Worm (Caenorhabditis elegans) whole organism, young adult: ENCODE data around the gene ifet-1.

Experiments
- K12H6.12 ChIP-seq: fragments of 200-800 bp; sonication (Bioruptor generic); optimal IDR thresholded peaks from 2 replicates; lab custom pipeline; 2018; ENCODE audit warnings: mild to moderate bottlenecking, missing genetic modification characterization, missing compliant biosample characterization
- dpl-1 ChIP-seq: fragments of 150-350 bp; optimal IDR thresholded peaks from 2 replicates; lab custom pipeline; 2014; ENCODE audit warnings: missing biosample characterization, missing genetic modification reagents, missing genetic modification characterization
- ets-4 ChIP-seq: fragments of 200-800 bp; sonication (Bioruptor generic); optimal IDR thresholded peaks from 2 replicates; lab custom pipeline; 2018; ENCODE audit warnings: mild to moderate bottlenecking, missing genetic modification characterization, missing compliant biosample characterization
- lin-35 ChIP-seq, 3 experiments: fragments of 150-350 bp in 2 of 3; sonication (generic microtip) in 1 of 3; optimal IDR thresholded peaks; 2 replicates each; lab custom pipeline; 2014 to 2018; ENCODE audit warnings: missing biosample characterization in 3 of 3, missing genetic modification characterization in 3 of 3, missing genetic modification reagents in 3 of 3
- lin-54 ChIP-seq: fragments of 200-800 bp; sonication (Bioruptor generic); optimal IDR thresholded peaks from 2 replicates; lab custom pipeline; 2018; ENCODE audit warnings: mild to moderate bottlenecking, missing genetic modification characterization, missing compliant biosample characterization
- pha-4 ChIP-seq: fragments of 150-350 bp; sonication (generic microtip); optimal IDR thresholded peaks from 2 replicates; lab custom pipeline; 2014; ENCODE audit warnings: missing biosample characterization, missing genetic modification reagents, missing genetic modification characterization
- unc-62 ChIP-seq: fragments of 150-350 bp; optimal IDR thresholded peaks from 2 replicates; lab custom pipeline; 2014; ENCODE audit warnings: missing biosample characterization, missing genetic modification reagents, missing genetic modification characterization
- zfh-2 ChIP-seq: fragments of 200-800 bp; sonication (Bioruptor generic); conservative IDR thresholded peaks from 2 replicates; pipeline ENCODE4 v1.3.6; 2022; ENCODE audit warnings: missing genetic modification reagents, missing genetic modification characterization, missing compliant biosample characterization
- ztf-22 ChIP-seq: fragments of 200-800 bp; sonication (Bioruptor generic); optimal IDR thresholded peaks from 2 replicates; lab custom pipeline; 2018; ENCODE audit warnings: mild to moderate bottlenecking, missing genetic modification characterization, moderate library complexity, missing compliant biosample characterization

ce11 chrIII:4517781-4518180 is 42.8 kb upstream of the ifet-1 start:
- TF ChIP-seq ets-4 (no peak), unc-62 (GFP tag; lab: Kevin White, UChicago) (no peak), K12H6.12 (tag; lab: Kevin White, UChicago) (no peak), zfh-2 (GFP tag; lab: Robert Waterston, UW) (no peak), dpl-1 (GFP tag; lab: Kevin White, UChicago) (no peak), lin-35 (GFP tag; optimal IDR thresholded peaks at IDR 0.05; lab: Kevin White, UChicago) (no peak), ztf-22 (GFP tag; lab: Kevin White, UChicago) (no peak), pha-4 (tag; lab: Kevin White, UChicago) (no peak), lin-54 (GFP tag; lab: Kevin White, UChicago) (no peak)
